Worm (Caenorhabditis elegans) whole organism, young adult: ENCODE measurements around the gene H08M01.1.

Source experiments
- B0019.2 ChIP-seq: fragments of 200-800 bp; sonication (Bioruptor generic); conservative IDR thresholded peaks from 2 replicates; pipeline ENCODE4 v1.3.6; 2022; ENCODE audit warnings: missing genetic modification reagents, missing genetic modification characterization, missing compliant biosample characterization
- B0336.3 ChIP-seq: fragments of 200-800 bp; sonication (Bioruptor generic); IDR thresholded peaks from 2 replicates; pipeline ENCODE4 v1.3.6; 2022; ENCODE audit warnings: missing genetic modification characterization, missing compliant biosample characterization
- C06A6.2 ChIP-seq: fragments of 200-800 bp; sonication (Bioruptor generic); conservative IDR thresholded peaks from 2 replicates; pipeline ENCODE4 v1.3.6; 2022; ENCODE audit warnings: missing genetic modification characterization, missing compliant biosample characterization
- D2030.7 ChIP-seq: fragments of 200-800 bp; sonication (Bioruptor generic); IDR thresholded peaks from 2 replicates; pipeline ENCODE4 v1.3.6; 2022; ENCODE audit warnings: missing genetic modification reagents, missing genetic modification characterization, missing compliant biosample characterization
- F10E7.11 ChIP-seq: sonication (generic microtip); optimal IDR thresholded peaks from 2 replicates; lab custom pipeline; 2017; ENCODE audit warnings: mild to moderate bottlenecking, missing genetic modification characterization, moderate library complexity, missing compliant biosample characterization
- F22D6.2 ChIP-seq: sonication (generic microtip); optimal IDR thresholded peaks from 2 replicates; lab custom pipeline; 2016; ENCODE audit warnings: mild to moderate bottlenecking, missing genetic modification characterization, missing compliant biosample characterization
- F23B12.7 ChIP-seq: sonication (generic microtip); optimal IDR thresholded peaks from 2 replicates; lab custom pipeline; 2017; ENCODE audit warnings: missing genetic modification characterization, mild to moderate bottlenecking, missing compliant biosample characterization, antibody characterized with exemption, moderate library complexity; ENCODE audit not compliant: insufficient read depth
- F33H1.4 ChIP-seq: fragments of 200-800 bp; sonication (Bioruptor generic); IDR thresholded peaks from 2 replicates; pipeline ENCODE4 v1.3.6; 2022; ENCODE audit warnings: missing genetic modification reagents, missing genetic modification characterization, missing compliant biosample characterization
- F37B4.10 ChIP-seq: fragments of 200-800 bp; sonication (Bioruptor generic); IDR thresholded peaks from 2 replicates; pipeline ENCODE4 v1.3.6; 2022; ENCODE audit warnings: missing genetic modification characterization, missing compliant biosample characterization
- F49E8.2 ChIP-seq: sonication (generic microtip); optimal IDR thresholded peaks from 3 replicates; lab custom pipeline; 2017; ENCODE audit warnings: missing genetic modification characterization, mild to moderate bottlenecking, missing compliant biosample characterization, antibody characterized with exemption, moderate library complexity; ENCODE audit not compliant: insufficient read depth
- F57A8.1 ChIP-seq: fragments of 200-800 bp; sonication (Bioruptor generic); optimal IDR thresholded peaks from 2 replicates; lab custom pipeline; 2018; ENCODE audit warnings: mild to moderate bottlenecking, missing genetic modification characterization, moderate library complexity, missing compliant biosample characterization
- K11D2.4 ChIP-seq: fragments of 200-800 bp; sonication (Bioruptor generic); IDR thresholded peaks from 2 replicates; pipeline ENCODE4 v1.3.6; 2022; ENCODE audit warnings: missing genetic modification reagents, missing genetic modification characterization, missing compliant biosample characterization
- Y53F4B.3 ChIP-seq: fragments of 200-800 bp; sonication (Bioruptor generic); IDR thresholded peaks from 2 replicates; pipeline ENCODE4 v1.3.6; 2022; ENCODE audit warnings: missing genetic modification reagents, missing genetic modification characterization, missing compliant biosample characterization
- Y56A3A.18 ChIP-seq: fragments of 200-800 bp; sonication (Bioruptor generic); IDR thresholded peaks from 2 replicates; pipeline ENCODE4 v1.3.6; 2022; ENCODE audit warnings: missing genetic modification reagents, missing genetic modification characterization, missing compliant biosample characterization
- Y79H2A.3 ChIP-seq: fragments of 200-800 bp; sonication (Bioruptor generic); conservative IDR thresholded peaks from 2 replicates; pipeline ENCODE4 v1.3.6; 2022; ENCODE audit warnings: missing genetic modification reagents, missing genetic modification characterization, missing compliant biosample characterization
- akir-1 ChIP-seq: fragments of 200-800 bp; sonication (Bioruptor generic); optimal IDR thresholded peaks from 2 replicates; lab custom pipeline; 2018; ENCODE audit warnings: mild to moderate bottlenecking, missing genetic modification characterization, moderate library complexity, missing compliant biosample characterization
- aptf-2 ChIP-seq: fragments of 200-800 bp; sonication (Bioruptor generic); conservative IDR thresholded peaks from 2 replicates; pipeline ENCODE4 v1.3.6; 2022; ENCODE audit warnings: missing genetic modification reagents, missing genetic modification characterization, missing compliant biosample characterization
- athp-1 ChIP-seq: sonication (generic microtip); optimal IDR thresholded peaks from 2 replicates; lab custom pipeline; 2017; ENCODE audit warnings: mild to moderate bottlenecking, missing genetic modification characterization, missing compliant biosample characterization
- attf-3 ChIP-seq: fragments of 200-800 bp; sonication (Bioruptor generic); conservative IDR thresholded peaks from 2 replicates; pipeline ENCODE4 v1.3.6; 2022; ENCODE audit warnings: missing genetic modification reagents, missing genetic modification characterization, missing compliant biosample characterization
- bed-2 ChIP-seq: fragments of 200-800 bp; sonication (Bioruptor generic); IDR thresholded peaks from 2 replicates; pipeline ENCODE4 v1.3.6; 2022; ENCODE audit warnings: missing genetic modification reagents, missing genetic modification characterization, missing compliant biosample characterization
- ccch-3 ChIP-seq: fragments of 200-800 bp; sonication (Bioruptor generic); optimal IDR thresholded peaks from 2 replicates; lab custom pipeline; 2018; ENCODE audit warnings: mild to moderate bottlenecking, missing genetic modification characterization, missing compliant biosample characterization
- ceh-100 ChIP-seq: fragments of 200-800 bp; sonication (Bioruptor generic); IDR thresholded peaks from 2 replicates; pipeline ENCODE4 v1.3.6; 2022; ENCODE audit warnings: missing genetic modification reagents, missing genetic modification characterization, missing compliant biosample characterization
- chd-7 ChIP-seq: sonication (generic microtip); optimal IDR thresholded peaks from 2 replicates; lab custom pipeline; 2016; ENCODE audit warnings: mild to moderate bottlenecking, missing genetic modification characterization, moderate library complexity, missing compliant biosample characterization
- ekl-4 ChIP-seq: fragments of 200-800 bp; sonication (Bioruptor generic); IDR thresholded peaks from 2 replicates; pipeline ENCODE4 v1.3.6; 2022; ENCODE audit warnings: missing genetic modification reagents, missing genetic modification characterization, missing compliant biosample characterization
- gei-17 ChIP-seq: fragments of 200-800 bp; sonication (Bioruptor generic); optimal IDR thresholded peaks from 2 replicates; lab custom pipeline; 2018; ENCODE audit warnings: mild to moderate bottlenecking, missing genetic modification characterization, missing compliant biosample characterization
- hlh-26 ChIP-seq: fragments of 200-800 bp; sonication (Bioruptor generic); conservative IDR thresholded peaks from 2 replicates; pipeline ENCODE4 v1.3.6; 2022; ENCODE audit warnings: missing genetic modification reagents, missing genetic modification characterization, missing compliant biosample characterization
- lin-35 ChIP-seq, 3 experiments: fragments of 150-350 bp in 2 of 3; sonication (generic microtip) in 1 of 3; optimal IDR thresholded peaks; 2 replicates each; lab custom pipeline; 2014 to 2018; ENCODE audit warnings: missing biosample characterization in 3 of 3, missing genetic modification characterization in 3 of 3, missing genetic modification reagents in 3 of 3
- lin-54 ChIP-seq: fragments of 200-800 bp; sonication (Bioruptor generic); optimal IDR thresholded peaks from 2 replicates; lab custom pipeline; 2018; ENCODE audit warnings: mild to moderate bottlenecking, missing genetic modification characterization, missing compliant biosample characterization
- lir-1 ChIP-seq: fragments of 200-800 bp; sonication (Bioruptor generic); conservative IDR thresholded peaks from 2 replicates; pipeline ENCODE4 v1.3.6; 2022; ENCODE audit warnings: missing genetic modification reagents, missing genetic modification characterization, missing compliant biosample characterization
- lsy-27 ChIP-seq: sonication (generic microtip); optimal IDR thresholded peaks from 2 replicates; lab custom pipeline; 2017; ENCODE audit warnings: missing genetic modification characterization, mild to moderate bottlenecking, missing compliant biosample characterization, antibody characterized with exemption, missing genotype, borderline replicate concordance; ENCODE audit not compliant: insufficient read depth
- madf-6 ChIP-seq: fragments of 200-800 bp; sonication (Bioruptor generic); IDR thresholded peaks from 2 replicates; pipeline ENCODE4 v1.3.6; 2022; ENCODE audit warnings: missing genetic modification reagents, missing genetic modification characterization, missing compliant biosample characterization
- madf-8 ChIP-seq: fragments of 200-800 bp; sonication (Bioruptor generic); conservative IDR thresholded peaks from 2 replicates; pipeline ENCODE4 v1.3.6; 2022; ENCODE audit warnings: missing genetic modification reagents, missing genetic modification characterization, missing compliant biosample characterization
- mel-28 ChIP-seq: sonication (generic microtip); optimal IDR thresholded peaks from 2 replicates; lab custom pipeline; 2016; ENCODE audit warnings: borderline replicate concordance, mild to moderate bottlenecking, missing genetic modification characterization, missing compliant biosample characterization
- mxl-1 ChIP-seq: sonication (generic microtip); optimal IDR thresholded peaks from 2 replicates; lab custom pipeline; 2016; ENCODE audit warnings: missing genetic modification characterization, missing compliant biosample characterization
- nfya-2 ChIP-seq: fragments of 200-800 bp; sonication (Bioruptor generic); IDR thresholded peaks from 2 replicates; pipeline ENCODE4 v1.3.6; 2022; ENCODE audit warnings: missing genetic modification reagents, missing genetic modification characterization, missing compliant biosample characterization
- nhr-120 ChIP-seq: fragments of 200-800 bp; sonication (Bioruptor generic); IDR thresholded peaks from 2 replicates; pipeline ENCODE4 v1.3.6; 2022; ENCODE audit warnings: missing genetic modification characterization, missing compliant biosample characterization
- nhr-179 ChIP-seq: sonication (generic microtip); optimal IDR thresholded peaks from 2 replicates; lab custom pipeline; 2016; ENCODE audit warnings: mild to moderate bottlenecking, missing genetic modification characterization, missing compliant biosample characterization
- nhr-27 ChIP-seq: fragments of 200-800 bp; sonication (Bioruptor generic); optimal IDR thresholded peaks from 2 replicates; lab custom pipeline; 2018; ENCODE audit warnings: mild to moderate bottlenecking, missing genetic modification characterization, moderate library complexity, missing compliant biosample characterization
- nhr-90 ChIP-seq: sonication (generic microtip); optimal IDR thresholded peaks from 2 replicates; lab custom pipeline; 2016; ENCODE audit warnings: missing genotype, mild to moderate bottlenecking, missing genetic modification characterization, missing compliant biosample characterization
- pbrm-1 ChIP-seq: fragments of 200-800 bp; sonication (Bioruptor generic); IDR thresholded peaks from 2 replicates; pipeline ENCODE4 v1.3.6; 2022; ENCODE audit warnings: missing genetic modification reagents, missing genetic modification characterization, missing compliant biosample characterization
- pha-4 ChIP-seq: fragments of 150-350 bp; sonication (generic microtip); optimal IDR thresholded peaks from 2 replicates; lab custom pipeline; 2014; ENCODE audit warnings: missing biosample characterization, missing genetic modification reagents, missing genetic modification characterization
- sdz-38 ChIP-seq: sonication (generic microtip); optimal IDR thresholded peaks from 2 replicates; lab custom pipeline; 2016; ENCODE audit warnings: missing genotype, missing genetic modification characterization, missing compliant biosample characterization
- snpc-1.3 ChIP-seq: sonication (generic microtip); optimal IDR thresholded peaks from 2 replicates; lab custom pipeline; 2017; ENCODE audit warnings: missing genetic modification characterization, mild to moderate bottlenecking, missing compliant biosample characterization, antibody characterized with exemption, moderate library complexity, missing genotype, missing genetic modification reagents; ENCODE audit not compliant: insufficient read depth
- sptf-2 ChIP-seq: fragments of 200-800 bp; sonication (Bioruptor generic); optimal IDR thresholded peaks from 2 replicates; lab custom pipeline; 2018; ENCODE audit warnings: mild to moderate bottlenecking, missing genetic modification characterization, missing compliant biosample characterization
- tlf-1 ChIP-seq: fragments of 200-800 bp; sonication (Bioruptor generic); optimal IDR thresholded peaks from 2 replicates; lab custom pipeline; 2018; ENCODE audit warnings: mild to moderate bottlenecking, missing genetic modification characterization, missing compliant biosample characterization
- xnd-1 ChIP-seq: sonication (generic microtip); optimal IDR thresholded peaks from 2 replicates; lab custom pipeline; 2016; ENCODE audit warnings: missing genotype, missing genetic modification reagents, missing genetic modification characterization, missing compliant biosample characterization
- zfh-2 ChIP-seq: fragments of 200-800 bp; sonication (Bioruptor generic); conservative IDR thresholded peaks from 2 replicates; pipeline ENCODE4 v1.3.6; 2022; ENCODE audit warnings: missing genetic modification reagents, missing genetic modification characterization, missing compliant biosample characterization
- zim-3 ChIP-seq: sonication (generic microtip); optimal IDR thresholded peaks from 2 replicates; lab custom pipeline; 2017; ENCODE audit warnings: mild to moderate bottlenecking, missing genetic modification characterization, moderate library complexity, missing compliant biosample characterization
- ztf-3 ChIP-seq: fragments of 200-800 bp; sonication (Bioruptor generic); optimal IDR thresholded peaks from 2 replicates; lab custom pipeline; 2018; ENCODE audit warnings: mild to moderate bottlenecking, missing genetic modification characterization, missing compliant biosample characterization

Gene H08M01.1

DNA sequence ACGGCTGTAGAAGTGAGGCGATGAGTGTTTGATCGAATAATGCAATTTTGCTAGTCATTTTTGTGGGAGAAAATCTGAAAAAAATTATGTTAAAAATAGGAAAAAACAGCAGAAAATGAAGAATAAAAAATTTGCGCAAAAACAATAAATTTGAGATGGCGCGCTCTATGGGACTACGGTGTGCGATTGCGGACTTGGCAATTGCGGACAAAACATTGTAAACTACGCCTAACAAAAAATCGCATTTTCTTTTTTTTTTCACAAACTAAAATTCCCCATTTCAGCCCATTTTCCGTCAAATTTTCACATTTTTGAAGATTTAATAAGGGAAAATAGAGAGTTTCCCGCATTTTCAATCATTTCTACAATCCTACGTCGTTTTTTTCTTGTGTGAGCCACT is 47.5 kb downstream of the H08M01.1 start, which contains the start of the genes sas-6 and Y45F10D.7 (continued):
- TF ChIP-seq Y53F4B.3 (GFP tag; lab: Robert Waterston, UW) (no peak), chd-7 (tag; lab: Kevin White, UChicago) (no peak), B0019.2 (GFP tag; lab: Robert Waterston, UW) (peak; percentile 33; the same call in 1 of the 2 replicates), athp-1 (no peak), lsy-27 (no peak), B0336.3 (no peak), mxl-1 (no peak), zim-3 (tag; lab: Kevin White, UChicago) (no peak), nhr-120 (GFP tag; lab: Robert Waterston, UW) (no peak), F49E8.2 (peak; percentile 11), akir-1 (GFP tag; lab: Kevin White, UChicago) (no peak), F23B12.7 (tag; lab: Kevin White, UChicago) (peak; percentile 71), F10E7.11 (no peak), D2030.7 (GFP tag; lab: Robert Waterston, UW) (peak; percentile 46; the same call in 1 of the 2 replicates), bed-2 (GFP tag; lab: Robert Waterston, UW) (no peak), F37B4.10 (GFP tag; lab: Robert Waterston, UW) (no peak), lin-54 (GFP tag; lab: Kevin White, UChicago) (peak; percentile 87), zfh-2 (no peak), attf-3 (GFP tag; lab: Robert Waterston, UW) (peak; percentile 70), nfya-2 (no peak), lin-35 (GFP tag; optimal IDR thresholded peaks at IDR 0.05; lab: Kevin White, UChicago) (peak in 1 of 3 experiments; percentile 78), F57A8.1 (no peak), mel-28 (no peak), nhr-27 (tag; lab: Kevin White, UChicago) (no peak), F33H1.4 (GFP tag; lab: Robert Waterston, UW) (peak; percentile 68), ccch-3 (no peak), ekl-4 (no peak), snpc-1.3 (tag; lab: Kevin White, UChicago) (peak; percentile 79), nhr-179 (no peak), tlf-1 (GFP tag; lab: Kevin White, UChicago) (no peak), ceh-100 (GFP tag; lab: Robert Waterston, UW) (no peak), gei-17 (GFP tag; lab: Kevin White, UChicago) (no peak), xnd-1 (tag; lab: Kevin White, UChicago) (no peak), C06A6.2 (GFP tag; lab: Robert Waterston, UW) (no peak), madf-8 (GFP tag; lab: Robert Waterston, UW) (no peak), Y79H2A.3 (GFP tag; lab: Robert Waterston, UW) (no peak), sdz-38 (tag; lab: Kevin White, UChicago) (no peak), madf-6 (GFP tag; lab: Robert Waterston, UW) (peak; percentile 72), F22D6.2 (tag; lab: Kevin White, UChicago) (no peak), nhr-90 (tag; lab: Kevin White, UChicago) (no peak), pha-4 (tag; lab: Kevin White, UChicago) (peak; percentile 27), sptf-2 (GFP tag; lab: Kevin White, UChicago) (no peak), pbrm-1 (GFP tag; lab: Robert Waterston, UW) (peak; percentile 34; the same call in 1 of the 2 replicates), K11D2.4 (GFP tag; lab: Robert Waterston, UW) (no peak), hlh-26 (no peak), lir-1 (GFP tag; lab: Robert Waterston, UW) (no peak), aptf-2 (GFP tag; lab: Robert Waterston, UW) (no peak), Y56A3A.18 (no peak), ztf-3 (GFP tag; lab: Kevin White, UChicago) (no peak)
